Worm (Caenorhabditis elegans) whole organism, midembryonic: Measurements from ENCODE around the gene del-8.

Experiments
- T22C8.4 ChIP-seq: fragments of 200-800 bp; sonication (Bioruptor generic); IDR thresholded peaks from 2 replicates; pipeline ENCODE4 v1.3.6; 2022; ENCODE audit warnings: missing genetic modification characterization, missing compliant biosample characterization
- cog-1 ChIP-seq: sonication (generic microtip); optimal IDR thresholded peaks from 2 replicates; lab custom pipeline; 2016; ENCODE audit warnings: missing genetic modification characterization, missing compliant biosample characterization
- klf-2 ChIP-seq: fragments of 200-800 bp; sonication (Bioruptor generic); conservative IDR thresholded peaks from 2 replicates; pipeline ENCODE4 v1.3.6; 2022; ENCODE audit warnings: missing genetic modification reagents, missing genetic modification characterization, missing compliant biosample characterization
- med-1 ChIP-seq: sonication (generic microtip); optimal IDR thresholded peaks from 2 replicates; lab custom pipeline; 2017; ENCODE audit warnings: missing genetic modification characterization, mild to moderate bottlenecking, missing compliant biosample characterization, antibody characterized with exemption, missing genetic modification reagents; ENCODE audit not compliant: insufficient read depth

DNA sequence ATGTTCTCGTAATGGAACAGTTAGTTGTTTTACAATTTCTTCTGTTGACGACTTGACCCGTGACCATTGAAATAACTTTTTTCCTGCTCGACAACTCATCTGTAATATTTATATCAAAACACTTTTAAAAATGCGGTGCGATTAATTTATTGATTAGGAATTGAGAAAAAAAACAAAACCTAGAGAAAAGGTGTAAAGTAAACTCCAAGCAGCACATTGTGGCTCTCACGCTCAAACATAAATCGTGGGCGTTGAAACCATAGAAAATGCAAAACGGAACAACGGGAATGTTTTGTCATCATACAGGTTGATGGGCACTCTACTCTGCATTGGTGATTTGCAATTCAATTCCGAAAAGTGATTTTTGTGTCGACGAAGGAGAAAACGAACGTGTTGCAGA is 23.3 kb upstream of the del-8 start, which contains the start of gene moc-5:
- no peak for TF ChIP-seq cog-1 (tag; lab: Kevin White, UChicago)
- TF ChIP-seq T22C8.4, result no peak
- TF ChIP-seq klf-2 (GFP tag; lab: Robert Waterston, UW), result no peak
- no peak for TF ChIP-seq med-1 (GFP tag; lab: Kevin White, UChicago)
